In genomic region chrX:16150153-16150552, ce11 we compare ENCODE assay signal across 1 worm cellular context.
TF ChIP-seq lines count a peak whose summit lies in the region.

No protein-coding gene starts in this region.

TF ChIP-seq in whole organism, L4 larva, 104 proteins besides CTCF, POLR2A, EP300 and RAD21 (continued from another document):
- no peak for TF ChIP-seq mxl-2 (GFP tag; conservative IDR thresholded peaks at IDR 0.05; lab: Robert Waterston, UW)
- no peak for TF ChIP-seq egl-43 (GFP tag; IDR thresholded peaks at IDR 0.05; lab: Robert Waterston, UW)
- TF ChIP-seq dmd-8 (GFP tag; IDR thresholded peaks at IDR 0.05; lab: Robert Waterston, UW) = no peak
- no peak for TF ChIP-seq nhr-11 (tag; optimal IDR thresholded peaks at IDR 0.05; lab: Kevin White, UChicago)
- no peak for TF ChIP-seq lin-39 (tag; optimal IDR thresholded peaks at IDR 0.05; lab: Kevin White, UChicago)
- TF ChIP-seq Y75B8A.6 (GFP tag; IDR thresholded peaks at IDR 0.05; lab: Robert Waterston, UW) = no peak
- no peak for TF ChIP-seq egl-27 (tag; optimal IDR thresholded peaks at IDR 0.05; lab: Kevin White, UChicago)
- TF ChIP-seq dmd-9 (GFP tag; IDR thresholded peaks at IDR 0.05; lab: Robert Waterston, UW) = no peak
- no peak for TF ChIP-seq F49E8.2 (tag; optimal IDR thresholded peaks at IDR 0.05; lab: Kevin White, UChicago; ENCODE audit: borderline replicate concordance)
- TF ChIP-seq R02D3.7 (tag; optimal IDR thresholded peaks at IDR 0.05; lab: Kevin White, UChicago) = no peak
- peak in 1 of 2 experiments; percentile 38 for TF ChIP-seq mdl-1 (tag; optimal IDR thresholded peaks at IDR 0.05; lab: Kevin White, UChicago)
- TF ChIP-seq ceh-28 (tag; optimal IDR thresholded peaks at IDR 0.05; lab: Kevin White, UChicago) = no peak
- TF ChIP-seq snpc-4 (tag; optimal IDR thresholded peaks at IDR 0.05; lab: Kevin White, UChicago) = no peak
- TF ChIP-seq lir-3 (tag; optimal IDR thresholded peaks at IDR 0.05; lab: Kevin White, UChicago) = no peak
- TF ChIP-seq ceh-82 (tag; optimal IDR thresholded peaks at IDR 0.05; lab: Kevin White, UChicago) = no peak
- TF ChIP-seq zfp-2 (tag; optimal IDR thresholded peaks at IDR 0.05; lab: Kevin White, UChicago) = no peak
- no peak for TF ChIP-seq lin-38 (GFP tag; IDR thresholded peaks at IDR 0.05; lab: Robert Waterston, UW)
- TF ChIP-seq spr-3 (GFP tag; optimal IDR thresholded peaks at IDR 0.05; lab: Kevin White, UChicago) = peak; percentile 27
- TF ChIP-seq set-16 (GFP tag; IDR thresholded peaks at IDR 0.05; lab: Robert Waterston, UW) = peak; percentile 67
- no peak for TF ChIP-seq ceh-44 (GFP tag; IDR thresholded peaks at IDR 0.05; lab: Robert Waterston, UW)
- TF ChIP-seq nhr-28 (tag; optimal IDR thresholded peaks at IDR 0.05; lab: Kevin White, UChicago) = peak; percentile 89
- TF ChIP-seq ceh-32 (tag; optimal IDR thresholded peaks at IDR 0.05; lab: Kevin White, UChicago; ENCODE audit: poor library complexity) = no peak
- TF ChIP-seq hif-1 (tag; optimal IDR thresholded peaks at IDR 0.05; lab: Kevin White, UChicago) = peak in 1 of 2 experiments; percentile 80
- peak; percentile 51 for TF ChIP-seq mep-1 (tag; optimal IDR thresholded peaks at IDR 0.05; lab: Kevin White, UChicago)
- TF ChIP-seq jun-1 (tag; optimal IDR thresholded peaks at IDR 0.05; lab: Kevin White, UChicago) = no peak
- TF ChIP-seq mes-2 (tag; optimal IDR thresholded peaks at IDR 0.05; lab: Kevin White, UChicago; ENCODE audit: poor library complexity, severe bottlenecking) = peak; percentile 33
- TF ChIP-seq nhr-76 (tag; optimal IDR thresholded peaks at IDR 0.05; lab: Kevin White, UChicago) = no peak
- TF ChIP-seq nhr-77 (tag; optimal IDR thresholded peaks at IDR 0.05; lab: Kevin White, UChicago) = no peak
- no peak for TF ChIP-seq php-3 (GFP tag; IDR thresholded peaks at IDR 0.05; lab: Robert Waterston, UW)
- no peak for TF ChIP-seq fkh-10 (GFP tag; optimal IDR thresholded peaks at IDR 0.05; lab: Kevin White, UChicago)
- TF ChIP-seq aly-2 (tag; optimal IDR thresholded peaks at IDR 0.05; lab: Kevin White, UChicago) = no peak
- TF ChIP-seq T26A8.4 (GFP tag; IDR thresholded peaks at IDR 0.05; lab: Robert Waterston, UW) = no peak
- TF ChIP-seq fos-1 (tag; optimal IDR thresholded peaks at IDR 0.05; lab: Kevin White, UChicago) = no peak
- no peak for TF ChIP-seq zfp-3 (GFP tag; conservative IDR thresholded peaks at IDR 0.05; lab: Robert Waterston, UW)
- no peak for TF ChIP-seq daf-16 (GFP tag; optimal IDR thresholded peaks at IDR 0.05; lab: Kevin White, UChicago)
- peak; percentile 66 for TF ChIP-seq daf-16 (tag; optimal IDR thresholded peaks at IDR 0.05; lab: Kevin White, UChicago)
- TF ChIP-seq hlh-11 (tag; optimal IDR thresholded peaks at IDR 0.05; lab: Kevin White, UChicago) = peak; percentile 88
- no peak for TF ChIP-seq T20F7.1 (GFP tag; optimal IDR thresholded peaks at IDR 0.05; lab: Kevin White, UChicago)
- no peak for TF ChIP-seq nhr-48 (tag; optimal IDR thresholded peaks at IDR 0.05; lab: Kevin White, UChicago)
- no peak for TF ChIP-seq F10B5.3 (tag; optimal IDR thresholded peaks at IDR 0.05; lab: Kevin White, UChicago)
- TF ChIP-seq zip-11 (GFP tag; IDR thresholded peaks at IDR 0.05; lab: Robert Waterston, UW) = no peak
- TF ChIP-seq ztf-7 (tag; optimal IDR thresholded peaks at IDR 0.05; lab: Kevin White, UChicago) = no peak
- TF ChIP-seq lin-15B (tag; optimal IDR thresholded peaks at IDR 0.05; lab: Kevin White, UChicago) = no peak
- TF ChIP-seq F37D6.2 (tag; optimal IDR thresholded peaks at IDR 0.05; lab: Kevin White, UChicago) = no peak
- no peak for TF ChIP-seq daf-12 (tag; optimal IDR thresholded peaks at IDR 0.05; lab: Kevin White, UChicago)
- TF ChIP-seq ceh-62 (tag; optimal IDR thresholded peaks at IDR 0.05; lab: Kevin White, UChicago) = no peak
- TF ChIP-seq unc-39 (tag; optimal IDR thresholded peaks at IDR 0.05; lab: Kevin White, UChicago) = no peak
- peak; percentile 75 for TF ChIP-seq mxl-3 (GFP tag; optimal IDR thresholded peaks at IDR 0.05; lab: Kevin White, UChicago)
- no peak for TF ChIP-seq madf-5 (GFP tag; IDR thresholded peaks at IDR 0.05; lab: Robert Waterston, UW)
- no peak for TF ChIP-seq saeg-2 (GFP tag; IDR thresholded peaks at IDR 0.05; lab: Robert Waterston, UW)
- TF ChIP-seq duxl-1 (tag; optimal IDR thresholded peaks at IDR 0.05; lab: Kevin White, UChicago; ENCODE audit: poor library complexity) = no peak
- TF ChIP-seq Y105C5A.15 (GFP tag; IDR thresholded peaks at IDR 0.05; lab: Robert Waterston, UW) = no peak
- TF ChIP-seq tag-97 (GFP tag; IDR thresholded peaks at IDR 0.05; lab: Robert Waterston, UW) = no peak
- 0 out of 2 replicates have a peak, but pooled peaks have one; percentile 40 for TF ChIP-seq nhr-42 (GFP tag; IDR thresholded peaks at IDR 0.05; lab: Robert Waterston, UW)
- TF ChIP-seq attf-4 (tag; optimal IDR thresholded peaks at IDR 0.05; lab: Kevin White, UChicago) = no peak
- no peak for TF ChIP-seq madf-9 (GFP tag; conservative IDR thresholded peaks at IDR 0.05; lab: Robert Waterston, UW)
- TF ChIP-seq nhr-10 (tag; optimal IDR thresholded peaks at IDR 0.05; lab: Kevin White, UChicago) = no peak
- 0 out of 2 replicates have a peak, but pooled peaks have one; percentile 40 for TF ChIP-seq arid-1 (GFP tag; conservative IDR thresholded peaks at IDR 0.05; lab: Robert Waterston, UW)
- no peak for TF ChIP-seq ZK546.5 (tag; optimal IDR thresholded peaks at IDR 0.05; lab: Kevin White, UChicago)
- no peak for TF ChIP-seq unc-130 (GFP tag; optimal IDR thresholded peaks at IDR 0.05; lab: Kevin White, UChicago)
- peak; percentile 83 for TF ChIP-seq nhr-6 (tag; optimal IDR thresholded peaks at IDR 0.05; lab: Kevin White, UChicago)
- TF ChIP-seq nhr-102 (tag; optimal IDR thresholded peaks at IDR 0.05; lab: Kevin White, UChicago) = no peak
- no peak for TF ChIP-seq snpc-1.2 (GFP tag; IDR thresholded peaks at IDR 0.05; lab: Robert Waterston, UW)
- no peak for TF ChIP-seq D1046.2 (GFP tag; IDR thresholded peaks at IDR 0.05; lab: Robert Waterston, UW)
- TF ChIP-seq ZK337.2 (GFP tag; IDR thresholded peaks at IDR 0.05; lab: Robert Waterston, UW) = no peak
- TF ChIP-seq zag-1 (tag; optimal IDR thresholded peaks at IDR 0.05; lab: Kevin White, UChicago) = no peak
- no peak for TF ChIP-seq cey-2 (tag; optimal IDR thresholded peaks at IDR 0.05; lab: Kevin White, UChicago; ENCODE audit: borderline replicate concordance, insufficient read depth)
- no peak for TF ChIP-seq ama-1 (optimal IDR thresholded peaks at IDR 0.05; lab: Kevin White, UChicago)
- TF ChIP-seq tra-1 (GFP tag; IDR thresholded peaks at IDR 0.05; lab: Robert Waterston, UW) = no peak
- no peak for TF ChIP-seq lin-29 (GFP tag; IDR thresholded peaks at IDR 0.05; lab: Robert Waterston, UW)
- TF ChIP-seq nhr-41 (GFP tag; IDR thresholded peaks at IDR 0.05; lab: Robert Waterston, UW) = no peak
- TF ChIP-seq aha-1 (tag; lab: Kevin White, UChicago) = no peak
- TF ChIP-seq gei-8 (GFP tag; optimal IDR thresholded peaks at IDR 0.05; lab: Kevin White, UChicago) = no peak
- TF ChIP-seq daf-19 (GFP tag; conservative IDR thresholded peaks at IDR 0.05; lab: Robert Waterston, UW) = no peak
- no peak for TF ChIP-seq ztf-11 (tag; optimal IDR thresholded peaks at IDR 0.05; lab: Kevin White, UChicago)
- TF ChIP-seq spr-1 (tag; optimal IDR thresholded peaks at IDR 0.05; lab: Kevin White, UChicago) = no peak
- no peak for TF ChIP-seq vab-7 (GFP tag; IDR thresholded peaks at IDR 0.05; lab: Robert Waterston, UW)
- TF ChIP-seq dpl-1 (GFP tag; optimal IDR thresholded peaks at IDR 0.05; lab: Kevin White, UChicago) = no peak
- no peak for TF ChIP-seq nhr-237 (tag; optimal IDR thresholded peaks at IDR 0.05; lab: Kevin White, UChicago)
- TF ChIP-seq pqm-1 (tag; optimal IDR thresholded peaks at IDR 0.05; lab: Kevin White, UChicago) = peak; percentile 45
